Fruit fly (Drosophila melanogaster): Measurements from ENCODE around the gene Ca-alpha1T.

DNA sequence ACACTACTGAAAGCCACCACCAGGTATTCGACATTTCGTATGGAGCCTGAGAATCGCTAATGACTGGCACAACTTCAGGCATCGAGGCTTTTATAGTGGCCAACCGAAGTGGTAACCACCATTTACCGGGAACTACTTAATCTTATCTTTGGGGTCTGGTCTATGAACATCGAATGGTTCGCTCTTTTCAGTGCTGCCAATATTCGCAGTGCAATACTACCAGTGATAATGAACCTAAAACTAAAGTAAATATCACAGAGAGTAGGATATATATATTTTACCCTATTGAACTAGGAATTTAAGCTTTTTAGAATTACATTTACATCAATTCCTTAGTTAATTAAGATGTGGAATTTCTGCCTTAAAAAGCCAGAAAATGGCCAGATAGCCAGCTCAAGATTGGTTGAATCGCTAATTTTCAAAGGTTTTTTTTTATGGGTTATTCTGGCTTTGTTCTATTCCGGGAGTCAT lies 10.3 kb upstream of the Ca-alpha1T start, which contains the start of gene vanin-like:
- TF ChIP-seq Sox102F (GFP tag; optimal IDR thresholded peaks at IDR 0.05) (no peak), CG8359 (GFP tag; optimal IDR thresholded peaks at IDR 0.05; ENCODE audit: borderline replicate concordance) (no peak), Nf-YA (GFP tag; IDR thresholded peaks at IDR 0.05) (no peak), CG30403 (GFP tag; optimal IDR thresholded peaks at IDR 0.05) (no peak), CG3995 (GFP tag; optimal IDR thresholded peaks at IDR 0.05) (no peak), CG33213 (GFP tag; optimal IDR thresholded peaks at IDR 0.05) (no peak), kah (GFP tag; optimal IDR thresholded peaks at IDR 0.05) (no peak), ewg (GFP tag; optimal IDR thresholded peaks at IDR 0.05) (no peak), gsb-n (tag; optimal IDR thresholded peaks at IDR 0.05) (no peak), sima (GFP tag; optimal IDR thresholded peaks at IDR 0.05) (no peak), HmgD (GFP tag; optimal IDR thresholded peaks at IDR 0.05) (no peak), usp (GFP tag; optimal IDR thresholded peaks at IDR 0.05) (no peak), cg (GFP tag; optimal IDR thresholded peaks at IDR 0.05) (no peak), wdn (GFP tag; IDR thresholded peaks at IDR 0.05) (no peak)

Measured in whole organism, embryonic.